Worm (Caenorhabditis elegans) whole organism, early embryonic: ENCODE data around the gene chil-14.

ENCODE experiments used
- F13C5.2 ChIP-seq: sonication (generic microtip); optimal IDR thresholded peaks from 2 replicates; lab custom pipeline; 2017; ENCODE audit warnings: mild to moderate bottlenecking, missing genetic modification characterization, inconsistent platforms, missing compliant biosample characterization
- aly-1 ChIP-seq: sonication (generic microtip); optimal IDR thresholded peaks from 2 replicates; lab custom pipeline; 2016; ENCODE audit warnings: missing genetic modification characterization, missing compliant biosample characterization
- ama-1 ChIP-seq: fragments of 150-350 bp; optimal IDR thresholded peaks from 2 replicates; lab custom pipeline; 2014
- ceh-13 ChIP-seq: fragments of 200-800 bp; sonication (Bioruptor generic); optimal IDR thresholded peaks from 2 replicates; lab custom pipeline; 2018; ENCODE audit warnings: mild to moderate bottlenecking, missing genetic modification characterization, missing compliant biosample characterization
- ets-7 ChIP-seq: sonication (generic microtip); optimal IDR thresholded peaks from 2 replicates; lab custom pipeline; 2016; ENCODE audit warnings: missing genotype, missing genetic modification characterization, missing compliant biosample characterization
- flt-1 ChIP-seq: fragments of 200-800 bp; sonication (Bioruptor generic); IDR thresholded peaks from 2 replicates; pipeline ENCODE4 v1.3.6; 2022; ENCODE audit warnings: missing genetic modification characterization, missing compliant biosample characterization
- hmbx-1 ChIP-seq: sonication (generic microtip); optimal IDR thresholded peaks from 2 replicates; lab custom pipeline; 2016; ENCODE audit warnings: mild to moderate bottlenecking, missing genetic modification characterization, missing compliant biosample characterization
- pes-1 ChIP-seq: fragments of 200-800 bp; sonication (Bioruptor generic); IDR thresholded peaks from 2 replicates; pipeline ENCODE4 v1.3.6; 2022; ENCODE audit warnings: missing genetic modification reagents, missing genetic modification characterization, missing compliant biosample characterization
- sea-1 ChIP-seq: fragments of 200-800 bp; sonication (Bioruptor generic); conservative IDR thresholded peaks from 2 replicates; pipeline ENCODE4 v1.3.6; 2022; ENCODE audit warnings: missing genetic modification characterization, missing compliant biosample characterization
- tbx-11 ChIP-seq: fragments of 200-800 bp; sonication (Bioruptor generic); IDR thresholded peaks from 2 replicates; pipeline ENCODE4 v1.3.6; 2022; ENCODE audit warnings: missing genetic modification characterization, missing compliant biosample characterization
- tbx-37 ChIP-seq: fragments of 200-800 bp; sonication (Bioruptor generic); conservative IDR thresholded peaks from 2 replicates; pipeline ENCODE4 v1.3.6; 2022; ENCODE audit warnings: missing genetic modification reagents, missing genetic modification characterization, missing compliant biosample characterization
- tra-4 ChIP-seq: sonication (generic microtip); optimal IDR thresholded peaks from 2 replicates; lab custom pipeline; 2017; ENCODE audit warnings: missing genetic modification characterization, missing compliant biosample characterization

- TF ChIP-seq tbx-11 (GFP tag; lab: Robert Waterston, UW) (no peak), F13C5.2 (tag; lab: Kevin White, UChicago) (no peak), ama-1 (lab: Kevin White, UChicago) (no peak), flt-1 (GFP tag; lab: Robert Waterston, UW) (no peak), hmbx-1 (no peak), ets-7 (tag; lab: Kevin White, UChicago) (no peak), tra-4 (tag; lab: Kevin White, UChicago) (no peak), sea-1 (no peak), ceh-13 (GFP tag; lab: Kevin White, UChicago) (no peak), aly-1 (no peak), pes-1 (GFP tag; lab: Robert Waterston, UW) (no peak), tbx-37 (GFP tag; lab: Robert Waterston, UW) (no peak)
These were observed 40.5 kb downstream of the chil-14 start, which contains the start of gene C38C3.3 for ce11 chrV:1495334-1495733.
